Fruit fly (Drosophila melanogaster) whole organism, embryonic: ENCODE data around the gene CG34417.

Experiments
- Aef1 ChIP-seq: fragments of 200-800 bp; sonication (Bioruptor generic); IDR thresholded peaks from 3 replicates; pipeline ENCODE4 v1.3.6; 2022; ENCODE audit warnings: missing biosample characterization, missing genetic modification characterization
- BEAF-32 ChIP-seq: fragments of 200-800 bp; sonication (Bioruptor generic); optimal IDR thresholded peaks from 3 replicates; lab custom pipeline; 2017; ENCODE audit warnings: missing biosample characterization, missing genetic modification characterization, mild to moderate bottlenecking, moderate library complexity, missing genetic modification reagents
- CG1024 ChIP-seq: fragments of 200-800 bp; sonication (Bioruptor generic); IDR thresholded peaks from 2 replicates; pipeline ENCODE4 v1.3.6; 2022; ENCODE audit warnings: missing biosample characterization, missing genetic modification characterization
- CG10366 ChIP-seq: fragments of 200-800 bp; sonication (Bioruptor generic); IDR thresholded peaks from 2 replicates; pipeline ENCODE4 v1.3.6; 2022; ENCODE audit warnings: missing biosample characterization, missing genetic modification characterization
- CG11456 ChIP-seq: fragments of 200-800 bp; sonication (Bioruptor generic); IDR thresholded peaks from 3 replicates; pipeline ENCODE4 v1.3.6; 2022; ENCODE audit warnings: missing biosample characterization, missing genetic modification characterization
- CG14667 ChIP-seq: fragments of 200-800 bp; sonication (Bioruptor generic); IDR thresholded peaks from 2 replicates; pipeline ENCODE4 v1.3.6; 2022; ENCODE audit warnings: missing biosample characterization, missing genetic modification characterization
- CG17361 ChIP-seq: fragments of 200-800 bp; sonication (Bioruptor generic); IDR thresholded peaks from 3 replicates; pipeline ENCODE4 v1.3.6; 2022; ENCODE audit warnings: missing biosample characterization, missing genetic modification characterization
- CG17568 ChIP-seq: fragments of 200-800 bp; sonication (Bioruptor generic); optimal IDR thresholded peaks from 2 replicates; lab custom pipeline; 2018; ENCODE audit warnings: missing biosample characterization, mild to moderate bottlenecking, missing genetic modification characterization, moderate library complexity
- CG17802 ChIP-seq: fragments of 200-800 bp; sonication (Bioruptor generic); optimal IDR thresholded peaks from 2 replicates; lab custom pipeline; 2018; ENCODE audit warnings: missing biosample characterization, mild to moderate bottlenecking, missing genetic modification characterization, moderate library complexity
- CG18619 ChIP-seq: fragments of 200-800 bp; sonication (Bioruptor generic); optimal IDR thresholded peaks from 3 replicates; lab custom pipeline; 2017; ENCODE audit warnings: missing biosample characterization, mild to moderate bottlenecking, missing genetic modification characterization
- CG30403 ChIP-seq: fragments of 200-800 bp; sonication (Bioruptor generic); optimal IDR thresholded peaks from 3 replicates; lab custom pipeline; 2016; ENCODE audit warnings: missing biosample characterization, missing genetic modification characterization
- CG3163 ChIP-seq: fragments of 200-800 bp; sonication (Bioruptor generic); optimal IDR thresholded peaks from 3 replicates; lab custom pipeline; 2016; ENCODE audit warnings: missing biosample characterization, missing genetic modification characterization
- CG32772 ChIP-seq: fragments of 200-800 bp; sonication (Bioruptor generic); IDR thresholded peaks from 2 replicates; pipeline ENCODE4 v1.3.6; 2022; ENCODE audit warnings: missing biosample characterization, missing genetic modification characterization
- CG34224 ChIP-seq: fragments of 200-800 bp; sonication (Bioruptor generic); IDR thresholded peaks from 3 replicates; pipeline ENCODE4 v1.3.6; 2022; ENCODE audit warnings: missing biosample characterization, missing genetic modification characterization; ENCODE audit not compliant: partially characterized antibody
- CG34422 ChIP-seq: fragments of 200-800 bp; sonication (Bioruptor generic); IDR thresholded peaks from 3 replicates; pipeline ENCODE4 v1.3.6; 2022; ENCODE audit warnings: missing biosample characterization, missing genetic modification characterization
- CG4707 ChIP-seq: fragments of 200-800 bp; sonication (Bioruptor generic); optimal IDR thresholded peaks from 2 replicates; lab custom pipeline; 2018; ENCODE audit warnings: missing biosample characterization, mild to moderate bottlenecking, missing genetic modification characterization, moderate library complexity
- CG5245 ChIP-seq: fragments of 200-800 bp; sonication (Bioruptor generic); optimal IDR thresholded peaks from 3 replicates; lab custom pipeline; 2016; ENCODE audit warnings: missing biosample characterization, missing genetic modification characterization
- CG6765 ChIP-seq: fragments of 200-800 bp; sonication (Bioruptor generic); optimal IDR thresholded peaks from 3 replicates; lab custom pipeline; 2017; ENCODE audit warnings: missing biosample characterization, mild to moderate bottlenecking, missing genetic modification characterization
- CG7357 ChIP-seq: fragments of 200-800 bp; sonication (Bioruptor generic); IDR thresholded peaks from 3 replicates; pipeline ENCODE4 v1.3.6; 2022; ENCODE audit warnings: missing biosample characterization, missing genetic modification characterization
- CG7839 ChIP-seq: fragments of 200-800 bp; sonication (Bioruptor generic); optimal IDR thresholded peaks from 3 replicates; lab custom pipeline; 2018; ENCODE audit warnings: missing biosample characterization, mild to moderate bottlenecking, missing genetic modification characterization, moderate library complexity
- CG8765 ChIP-seq: fragments of 200-800 bp; sonication (Bioruptor generic); IDR thresholded peaks from 2 replicates; pipeline ENCODE4 v1.3.6; 2022; ENCODE audit warnings: missing biosample characterization, missing genetic modification characterization
- CG9932 ChIP-seq: fragments of 200-800 bp; sonication (Bioruptor generic); IDR thresholded peaks from 2 replicates; pipeline ENCODE4 v1.3.6; 2022; ENCODE audit warnings: missing biosample characterization, missing genetic modification characterization
- Dp ChIP-seq: fragments of 200-800 bp; sonication (Bioruptor generic); optimal IDR thresholded peaks from 2 replicates; lab custom pipeline; 2018; ENCODE audit warnings: missing biosample characterization, mild to moderate bottlenecking, missing genetic modification characterization, moderate library complexity
- Gsc ChIP-seq: fragments of 200-800 bp; sonication (Bioruptor generic); IDR thresholded peaks from 2 replicates; pipeline ENCODE4 v1.3.6; 2022; ENCODE audit warnings: missing biosample characterization, missing genetic modification characterization
- Max ChIP-seq: fragments of 200-800 bp; sonication (Bioruptor generic); optimal IDR thresholded peaks from 2 replicates; lab custom pipeline; 2016; ENCODE audit warnings: missing biosample characterization, mild to moderate bottlenecking, missing genetic modification characterization
- Nf-YB ChIP-seq: fragments of 200-800 bp; sonication (Bioruptor generic); optimal IDR thresholded peaks from 3 replicates; lab custom pipeline; 2019; ENCODE audit warnings: missing biosample characterization, mild to moderate bottlenecking, missing genetic modification characterization, moderate library complexity
- Opbp ChIP-seq: fragments of 200-800 bp; sonication (Bioruptor generic); IDR thresholded peaks from 3 replicates; pipeline ENCODE4 v1.3.6; 2022; ENCODE audit warnings: missing biosample characterization, missing genetic modification characterization; ENCODE audit not compliant: partially characterized antibody
- Sry-β ChIP-seq: fragments of 200-800 bp; sonication (Bioruptor generic); optimal IDR thresholded peaks from 2 replicates; lab custom pipeline; 2018; ENCODE audit warnings: missing biosample characterization, mild to moderate bottlenecking, missing genetic modification characterization, moderate library complexity
- Taf1 ChIP-seq: fragments of 200-800 bp; sonication (Bioruptor generic); IDR thresholded peaks from 2 replicates; pipeline ENCODE4 v1.3.6; 2022; ENCODE audit warnings: missing biosample characterization, missing genetic modification characterization
- ab ChIP-seq: fragments of 200-800 bp; sonication (Bioruptor generic); optimal IDR thresholded peaks from 2 replicates; lab custom pipeline; 2016; ENCODE audit warnings: missing biosample characterization, missing genetic modification characterization
- aop ChIP-seq: fragments of 200-800 bp; sonication (Bioruptor generic); IDR thresholded peaks from 2 replicates; pipeline ENCODE4 v1.3.6; 2022; ENCODE audit warnings: missing biosample characterization, missing genetic modification characterization
- ara ChIP-seq: fragments of 200-800 bp; sonication (Bioruptor generic); IDR thresholded peaks from 2 replicates; pipeline ENCODE4 v1.3.6; 2022; ENCODE audit warnings: missing biosample characterization, missing genetic modification characterization
- bbx ChIP-seq: fragments of 200-800 bp; sonication (Bioruptor generic); IDR thresholded peaks from 2 replicates; pipeline ENCODE4 v1.3.6; 2022; ENCODE audit warnings: missing biosample characterization, missing genetic modification characterization; ENCODE audit not compliant: partially characterized antibody
- cato ChIP-seq: fragments of 200-800 bp; sonication (Bioruptor generic); optimal IDR thresholded peaks from 2 replicates; lab custom pipeline; 2016; ENCODE audit warnings: missing biosample characterization, missing genetic modification characterization, borderline replicate concordance
- caup ChIP-seq: fragments of 200-800 bp; sonication (Bioruptor generic); optimal IDR thresholded peaks from 3 replicates; lab custom pipeline; 2017; ENCODE audit warnings: missing biosample characterization, mild to moderate bottlenecking, missing genetic modification characterization, moderate library complexity; ENCODE audit not compliant: severe bottlenecking
- chinmo ChIP-seq: fragments of 200-800 bp; sonication (Bioruptor generic); IDR thresholded peaks from 4 replicates; pipeline ENCODE4 v1.3.6; 2022; ENCODE audit warnings: missing biosample characterization, missing genetic modification characterization; ENCODE audit not compliant: partially characterized antibody
- dm ChIP-seq: fragments of 200-800 bp; sonication (Bioruptor generic); optimal IDR thresholded peaks from 3 replicates; lab custom pipeline; 2016; ENCODE audit warnings: missing biosample characterization, missing genetic modification characterization
- dmrt11E ChIP-seq: fragments of 200-800 bp; sonication (Bioruptor generic); optimal IDR thresholded peaks from 3 replicates; lab custom pipeline; 2018; ENCODE audit warnings: missing biosample characterization, mild to moderate bottlenecking, missing genetic modification characterization, moderate library complexity
- esg ChIP-seq: fragments of 200-800 bp; sonication (Bioruptor generic); conservative IDR thresholded peaks from 2 replicates; pipeline ENCODE4 v1.3.6; 2022; ENCODE audit warnings: missing biosample characterization, missing genetic modification characterization
- ftz-f1 ChIP-seq: fragments of 200-800 bp; sonication (Bioruptor generic); optimal IDR thresholded peaks from 2 replicates; lab custom pipeline; 2016; ENCODE audit warnings: missing biosample characterization, missing genetic modification characterization
- gcm ChIP-seq: fragments of 200-800 bp; sonication (Bioruptor generic); optimal IDR thresholded peaks from 2 replicates; lab custom pipeline; 2019; ENCODE audit warnings: missing biosample characterization, mild to moderate bottlenecking, missing genetic modification characterization, moderate library complexity
- gcm2 ChIP-seq: fragments of 200-800 bp; sonication (Bioruptor generic); optimal IDR thresholded peaks from 2 replicates; lab custom pipeline; 2016; ENCODE audit warnings: missing biosample characterization, missing genetic modification characterization
- lov ChIP-seq, 2 experiments: fragments of 200-800 bp in 1 of 2; fragments of >200 bp in 1 of 2; sonication (Bioruptor generic) in 1 of 2; IDR thresholded peaks in 1 of 2; optimal IDR thresholded peaks in 1 of 2; 2 replicates in 1 of 2; 3 replicates in 1 of 2; pipeline versions ENCODE4 v1.3.6 to Lab custom; 2017 to 2022; ENCODE audit warnings: missing biosample characterization in 1 of 2, missing genetic modification characterization in 1 of 2
- nmo ChIP-seq: fragments of 200-800 bp; sonication (Bioruptor generic); optimal IDR thresholded peaks from 2 replicates; lab custom pipeline; 2018; ENCODE audit warnings: missing biosample characterization, mild to moderate bottlenecking, missing genetic modification characterization, moderate library complexity
- pan ChIP-seq, 4 experiments: fragments of >200 bp in 3 of 4; fragments of 200-800 bp in 1 of 4; sonication (Bioruptor generic) in 1 of 4; optimal IDR thresholded peaks in 3 of 4; IDR thresholded peaks in 1 of 4; 2 replicates each; pipeline versions ENCODE4 v1.3.6 to Lab custom; 2017 to 2022; ENCODE audit warnings: missing biosample characterization in 2 of 4, missing genetic modification characterization in 2 of 4, mixed read lengths in 1 of 4
- sisA ChIP-seq: fragments of 200-800 bp; sonication (Bioruptor generic); IDR thresholded peaks from 2 replicates; pipeline ENCODE4 v1.3.6; 2022; ENCODE audit warnings: missing biosample characterization, missing genetic modification characterization
- tap ChIP-seq: fragments of 200-800 bp; optimal IDR thresholded peaks from 3 replicates; lab custom pipeline; 2019; ENCODE audit warnings: missing biosample characterization, mild to moderate bottlenecking, missing genetic modification characterization, moderate library complexity
- tgo ChIP-seq: fragments of 200-800 bp; sonication (Bioruptor generic); IDR thresholded peaks from 3 replicates; pipeline ENCODE4 v1.3.6; 2022; ENCODE audit warnings: missing biosample characterization, missing genetic modification characterization
- zfh1 ChIP-seq: fragments of 200-800 bp; sonication (Bioruptor generic); IDR thresholded peaks from 3 replicates; pipeline ENCODE4 v1.3.6; 2022; ENCODE audit warnings: missing biosample characterization, missing genetic modification characterization

The CG34417 gene

dm6 chrX:6542331-6542730, 1.8 kb downstream of the CG34417 start (continued):
- no peak for TF ChIP-seq Nf-YB (GFP tag; lab: Kevin White, UChicago)
- TF ChIP-seq CG11456 (GFP tag; lab: Robert Waterston, UW): no peak
- no peak for TF ChIP-seq CG4707 (GFP tag; lab: Kevin White, UChicago)
- peak; percentile 34; the same call in 1 of the 3 replicates for TF ChIP-seq CG17361 (GFP tag; lab: Robert Waterston, UW)
- TF ChIP-seq CG8765: no peak
- no peak for TF ChIP-seq CG6765 (GFP tag; lab: Kevin White, UChicago)
- no peak for TF ChIP-seq cato (GFP tag; lab: Kevin White, UChicago)
- no peak for TF ChIP-seq Taf1 (GFP tag; lab: Robert Waterston, UW)
- 0 out of 3 replicates have a peak, but pooled peaks have one; percentile 29 for TF ChIP-seq CG7357 (GFP tag; lab: Robert Waterston, UW)
- TF ChIP-seq CG5245 (GFP tag; lab: Kevin White, UChicago): no peak
- peak; percentile 55 for TF ChIP-seq CG32772 (GFP tag; lab: Robert Waterston, UW)
- peak; percentile 51; the same call in 1 of the 2 replicates for TF ChIP-seq ara (GFP tag; lab: Robert Waterston, UW)
- peak; percentile 47; the same call in 1 of the 2 replicates for TF ChIP-seq CG10366 (GFP tag; lab: Robert Waterston, UW)
- no peak for TF ChIP-seq CG34224 (GFP tag; lab: Robert Waterston, UW)
- 0 out of 3 replicates have a peak, but pooled peaks have one; percentile 35 for TF ChIP-seq Aef1 (GFP tag; lab: Robert Waterston, UW)
- TF ChIP-seq CG9932 (GFP tag; lab: Robert Waterston, UW): no peak
- peak; percentile 45 for TF ChIP-seq tap
- TF ChIP-seq Gsc (GFP tag; lab: Robert Waterston, UW): no peak
- TF ChIP-seq dm: no peak
- 0 out of 3 replicates have a peak, but pooled peaks have one; percentile 33 for TF ChIP-seq zfh1
- TF ChIP-seq Dp (GFP tag; lab: Kevin White, UChicago): no peak
- TF ChIP-seq esg (GFP tag; lab: Robert Waterston, UW): peak; percentile 39
- no peak for TF ChIP-seq pan (optimal IDR thresholded peaks at IDR 0.05; lab: Kevin White, UChicago)
- peak in 1 of 2 experiments; percentile 61 for TF ChIP-seq pan (GFP tag; optimal IDR thresholded peaks at IDR 0.05 in 1 of 2, IDR thresholded peaks at IDR 0.05 in 1 of 2)
- peak; percentile 27 for TF ChIP-seq CG30403 (GFP tag; lab: Kevin White, UChicago)
- peak; percentile 1 for TF ChIP-seq CG17568 (GFP tag; lab: Kevin White, UChicago)
- no peak for TF ChIP-seq Opbp (GFP tag; lab: Robert Waterston, UW)
- TF ChIP-seq ftz-f1 (GFP tag; lab: Kevin White, UChicago): no peak
- TF ChIP-seq CG3163: no peak
- no peak for TF ChIP-seq caup (GFP tag; lab: Kevin White, UChicago)
- TF ChIP-seq BEAF-32 (GFP tag; lab: Kevin White, UChicago): no peak
- no peak for TF ChIP-seq CG17802 (tag; lab: Kevin White, UChicago)
- TF ChIP-seq sisA: peak; percentile 42; the same call in 1 of the 2 replicates
- TF ChIP-seq CG7839 (tag; lab: Kevin White, UChicago): peak; percentile 63
- no peak for TF ChIP-seq dmrt11E (tag; lab: Kevin White, UChicago)
- no peak for TF ChIP-seq bbx (GFP tag; lab: Robert Waterston, UW)
- TF ChIP-seq Sry-β (GFP tag; lab: Kevin White, UChicago): no peak
- TF ChIP-seq CG1024 (GFP tag; lab: Robert Waterston, UW): 0 out of 2 replicates have a peak, but pooled peaks have one; percentile 32
- no peak for TF ChIP-seq gcm2
- no peak for TF ChIP-seq ab (GFP tag; lab: Kevin White, UChicago)
- no peak for TF ChIP-seq CG18619 (GFP tag; lab: Kevin White, UChicago)
- no peak for TF ChIP-seq CG34422 (GFP tag; lab: Robert Waterston, UW)
- no peak for TF ChIP-seq Max (GFP tag; lab: Kevin White, UChicago)
- TF ChIP-seq lov (optimal IDR thresholded peaks at IDR 0.05; lab: Kevin White, UChicago): no peak
- no peak for TF ChIP-seq lov (GFP tag; IDR thresholded peaks at IDR 0.05; lab: Robert Waterston, UW)
- TF ChIP-seq aop: no peak
- peak; percentile 61; the same call in 2 of the 3 replicates for TF ChIP-seq tgo (GFP tag; lab: Robert Waterston, UW)
- no peak for TF ChIP-seq CG14667 (GFP tag; lab: Robert Waterston, UW)
- no peak for TF ChIP-seq chinmo (GFP tag; lab: Robert Waterston, UW)
- peak; percentile 6 for TF ChIP-seq gcm (GFP tag; lab: Kevin White, UChicago)
- TF ChIP-seq nmo (GFP tag; lab: Kevin White, UChicago): peak; percentile 50
